Fruit fly (Drosophila melanogaster): Measurements from ENCODE around the gene CG44174.

Gene CG44174

dm6 chr3R:19339205-19339724 is 41.8 kb upstream of the CG44174 start:
- TF ChIP-seq svp (GFP tag) (peak; percentile 21), vri (GFP tag; optimal IDR thresholded peaks at IDR 0.05) (no peak)

dm6 chr3R:19335482-19335881 is 38.0 kb upstream of the CG44174 start:
- no peak for TF ChIP-seq Hr4 (GFP tag; optimal IDR thresholded peaks at IDR 0.05)
- no peak for TF ChIP-seq CG3919 (GFP tag; optimal IDR thresholded peaks at IDR 0.05)
- TF ChIP-seq CG8119 (GFP tag; IDR thresholded peaks at IDR 0.05), result no peak
- no peak for TF ChIP-seq Sox14 (GFP tag; optimal IDR thresholded peaks at IDR 0.05)
- no peak for TF ChIP-seq Sox102F (GFP tag; optimal IDR thresholded peaks at IDR 0.05)
- no peak for TF ChIP-seq CG11294 (GFP tag; IDR thresholded peaks at IDR 0.05)
- TF ChIP-seq CG3032 (tag; optimal IDR thresholded peaks at IDR 0.05), result no peak
- TF ChIP-seq CG6854 (GFP tag; optimal IDR thresholded peaks at IDR 0.05), result no peak
- TF ChIP-seq Eip93F (GFP tag; optimal IDR thresholded peaks at IDR 0.05), result no peak
- TF ChIP-seq net (GFP tag; optimal IDR thresholded peaks at IDR 0.05), result no peak
- no peak for TF ChIP-seq vri (GFP tag; optimal IDR thresholded peaks at IDR 0.05)
- TF ChIP-seq Ets96B (tag; optimal IDR thresholded peaks at IDR 0.05), result no peak
- TF ChIP-seq CG6276 (GFP tag; optimal IDR thresholded peaks at IDR 0.05), result no peak
- TF ChIP-seq salr (GFP tag; optimal IDR thresholded peaks at IDR 0.05), result no peak

dm6 chr3R:19332553-19332952 is 35.1 kb upstream of the CG44174 start:
- TF ChIP-seq CG10669 (GFP tag; optimal IDR thresholded peaks at IDR 0.05), result no peak
- TF ChIP-seq CG3032 (tag; optimal IDR thresholded peaks at IDR 0.05), result no peak
- no peak for TF ChIP-seq Ets21C (GFP tag; optimal IDR thresholded peaks at IDR 0.05)
- no peak for TF ChIP-seq esn (GFP tag; optimal IDR thresholded peaks at IDR 0.05)
- TF ChIP-seq Sox14 (GFP tag; optimal IDR thresholded peaks at IDR 0.05), result no peak
- no peak for TF ChIP-seq CG8119 (GFP tag; IDR thresholded peaks at IDR 0.05)
- TF ChIP-seq eg (GFP tag; IDR thresholded peaks at IDR 0.05), result no peak
- no peak for TF ChIP-seq Met (GFP tag; optimal IDR thresholded peaks at IDR 0.05)
- TF ChIP-seq CG11294 (GFP tag; IDR thresholded peaks at IDR 0.05), result no peak
- TF ChIP-seq Eip75B (GFP tag; optimal IDR thresholded peaks at IDR 0.05), result no peak
- TF ChIP-seq CG31627 (GFP tag; optimal IDR thresholded peaks at IDR 0.05), result no peak
- TF ChIP-seq CG32006 (GFP tag; optimal IDR thresholded peaks at IDR 0.05), result no peak
- TF ChIP-seq Eip78C (GFP tag), result no peak

dm6 chr3R:19332052-19332451 is 34.6 kb upstream of the CG44174 start:
- TF ChIP-seq CG6276 (GFP tag; optimal IDR thresholded peaks at IDR 0.05) (no peak), Ets21C (GFP tag; optimal IDR thresholded peaks at IDR 0.05) (no peak), CG8119 (GFP tag; IDR thresholded peaks at IDR 0.05) (no peak), svp (GFP tag) (no peak), CG15336 (GFP tag; IDR thresholded peaks at IDR 0.05) (no peak), pdm3 (GFP tag; optimal IDR thresholded peaks at IDR 0.05) (no peak), Gug (GFP tag; IDR thresholded peaks at IDR 0.05) (no peak), Smox (GFP tag; optimal IDR thresholded peaks at IDR 0.05) (no peak), ss (GFP tag; optimal IDR thresholded peaks at IDR 0.05) (no peak), CG3919 (GFP tag; optimal IDR thresholded peaks at IDR 0.05) (no peak)

dm6 chr3R:19328716-19329115 is 31.2 kb upstream of the CG44174 start:
- TF ChIP-seq svp (GFP tag) (peak; percentile 37), CG11902 (GFP tag; optimal IDR thresholded peaks at IDR 0.05) (no peak), Sox102F (GFP tag; optimal IDR thresholded peaks at IDR 0.05) (peak; percentile 12), Blimp-1 (GFP tag; optimal IDR thresholded peaks at IDR 0.05) (peak; percentile 13), Eip75B (GFP tag; optimal IDR thresholded peaks at IDR 0.05) (peak; percentile 36), ss (GFP tag; optimal IDR thresholded peaks at IDR 0.05) (peak in 1 of 2 experiments; percentile 66), CG8632 (GFP tag; optimal IDR thresholded peaks at IDR 0.05) (no peak), CG6854 (GFP tag; optimal IDR thresholded peaks at IDR 0.05) (peak; percentile 71)

All from whole organism, prepupa.